Fruit fly (Drosophila melanogaster) whole organism, adult: ENCODE data around the gene CG4467.

ENCODE experiments used
- CG11617 ChIP-seq: fragments of 200-800 bp; sonication (Bioruptor generic); optimal IDR thresholded peaks from 2 replicates; lab custom pipeline; 2017; ENCODE audit warnings: mild to moderate bottlenecking, missing biosample characterization, missing genetic modification reagents, missing genetic modification characterization
- CG12768 ChIP-seq: fragments of 200-800 bp; sonication (Bioruptor generic); optimal IDR thresholded peaks from 2 replicates; lab custom pipeline; 2017; ENCODE audit warnings: missing biosample characterization, missing genetic modification characterization, mild to moderate bottlenecking, moderate library complexity, missing genetic modification reagents
- CG14711 ChIP-seq: fragments of 200-800 bp; sonication (Bioruptor generic); optimal IDR thresholded peaks from 2 replicates; lab custom pipeline; 2018; ENCODE audit warnings: missing biosample characterization, mild to moderate bottlenecking, missing genetic modification characterization, moderate library complexity
- CG1620 ChIP-seq: fragments of 200-800 bp; sonication (Bioruptor generic); optimal IDR thresholded peaks from 2 replicates; lab custom pipeline; 2016; ENCODE audit warnings: missing biosample characterization, missing genetic modification characterization
- CG33017 ChIP-seq: fragments of 200-800 bp; sonication (Bioruptor generic); optimal IDR thresholded peaks from 2 replicates; lab custom pipeline; 2018; ENCODE audit warnings: missing biosample characterization, mild to moderate bottlenecking, missing genetic modification characterization, moderate library complexity
- CG5204 ChIP-seq: fragments of 200-800 bp; sonication (Bioruptor generic); optimal IDR thresholded peaks from 2 replicates; lab custom pipeline; 2016; ENCODE audit warnings: missing biosample characterization, missing genetic modification characterization
- CG7045 ChIP-seq: fragments of 200-800 bp; sonication (Bioruptor generic); optimal IDR thresholded peaks from 2 replicates; lab custom pipeline; 2017; ENCODE audit warnings: missing biosample characterization, mild to moderate bottlenecking, missing genetic modification characterization
- CG7101 ChIP-seq: fragments of 200-800 bp; sonication (Bioruptor generic); optimal IDR thresholded peaks from 2 replicates; lab custom pipeline; 2018; ENCODE audit warnings: missing biosample characterization, mild to moderate bottlenecking, missing genetic modification characterization, moderate library complexity
- Clk ChIP-seq: fragments of 200-800 bp; sonication (Bioruptor generic); optimal IDR thresholded peaks from 2 replicates; lab custom pipeline; 2017; ENCODE audit warnings: missing biosample characterization, missing genetic modification characterization
- Crg-1 ChIP-seq: fragments of 200-800 bp; sonication (Bioruptor generic); optimal IDR thresholded peaks from 2 replicates; lab custom pipeline; 2016; ENCODE audit warnings: missing biosample characterization, missing genetic modification characterization
- Hr96 ChIP-seq: fragments of 200-800 bp; sonication (Bioruptor generic); optimal IDR thresholded peaks from 2 replicates; lab custom pipeline; 2016; ENCODE audit warnings: missing biosample characterization, missing genetic modification characterization
- Mnt ChIP-seq: fragments of 200-800 bp; sonication (Bioruptor generic); optimal IDR thresholded peaks from 2 replicates; lab custom pipeline; 2016; ENCODE audit warnings: missing biosample characterization, mild to moderate bottlenecking, missing genetic modification characterization
- bab1 ChIP-seq: fragments of 200-800 bp; sonication (Bioruptor generic); optimal IDR thresholded peaks from 3 replicates; lab custom pipeline; 2019; ENCODE audit warnings: missing biosample characterization, mild to moderate bottlenecking, missing genetic modification characterization, moderate library complexity
- cic ChIP-seq: fragments of 200-800 bp; sonication (Bioruptor generic); optimal IDR thresholded peaks from 2 replicates; lab custom pipeline; 2017; ENCODE audit warnings: missing biosample characterization, mild to moderate bottlenecking, missing genetic modification characterization, moderate library complexity
- cnc ChIP-seq, 2 experiments: fragments of >200 bp; optimal IDR thresholded peaks; 2 replicates each; lab custom pipeline; 2017
- kay ChIP-seq: fragments of 200-800 bp; sonication (Bioruptor generic); peaks from one replicate; lab custom pipeline; 2016; ENCODE audit warnings: missing biosample characterization, missing genetic modification characterization, borderline replicate concordance
- ovo ChIP-seq: fragments of 200-800 bp; sonication (Bioruptor generic); optimal IDR thresholded peaks from 2 replicates; lab custom pipeline; 2016; ENCODE audit warnings: missing biosample characterization, missing genetic modification characterization
- pad ChIP-seq: fragments of 200-800 bp; sonication (Bioruptor generic); optimal IDR thresholded peaks from 3 replicates; lab custom pipeline; 2017; ENCODE audit warnings: missing biosample characterization, missing genetic modification characterization, mild to moderate bottlenecking, moderate library complexity, missing genetic modification reagents
- tj ChIP-seq: fragments of 200-800 bp; sonication (Bioruptor generic); optimal IDR thresholded peaks from 3 replicates; lab custom pipeline; 2017; ENCODE audit warnings: missing biosample characterization, mild to moderate bottlenecking, missing genetic modification characterization, moderate library complexity
- toe ChIP-seq: fragments of 200-800 bp; sonication (Bioruptor generic); optimal IDR thresholded peaks from 2 replicates; lab custom pipeline; 2016; ENCODE audit warnings: missing biosample characterization, missing genetic modification characterization

Gene CG4467

dm6 chr3R:23239934-23240632 lies 8.6 kb downstream of the CG4467 start:
- TF ChIP-seq cic (GFP tag; lab: Kevin White, UChicago): no peak
- no peak for TF ChIP-seq CG7101 (tag; lab: Kevin White, UChicago)
- no peak for TF ChIP-seq CG7045 (GFP tag; lab: Kevin White, UChicago)
- peak; percentile 85 for TF ChIP-seq CG14711 (tag; lab: Kevin White, UChicago)
- TF ChIP-seq CG33017 (tag; lab: Kevin White, UChicago): peak; percentile 18
- no peak for TF ChIP-seq Mnt
- TF ChIP-seq Clk: no peak
- no peak for TF ChIP-seq Crg-1
- TF ChIP-seq cnc (optimal IDR thresholded peaks at IDR 0.05; lab: Kevin White, UChicago): no peak
- no peak for TF ChIP-seq tj (GFP tag; lab: Kevin White, UChicago)
- peak; percentile 25 for TF ChIP-seq kay (GFP tag; lab: Kevin White, UChicago)
- TF ChIP-seq bab1 (GFP tag; lab: Kevin White, UChicago): no peak
- TF ChIP-seq CG12768 (GFP tag; lab: Kevin White, UChicago): no peak
- no peak for TF ChIP-seq CG11617 (GFP tag; lab: Kevin White, UChicago)
- no peak for TF ChIP-seq CG1620

dm6 chr3R:23239051-23239450 lies 9.7 kb downstream of the CG4467 start:
- TF ChIP-seq bab1 (GFP tag; lab: Kevin White, UChicago): no peak
- TF ChIP-seq CG7045 (GFP tag; lab: Kevin White, UChicago): no peak

dm6 chr3R:23228605-23229264 lies 20.0 kb downstream of the CG4467 start:
- no peak for TF ChIP-seq CG12768 (GFP tag; lab: Kevin White, UChicago)
- no peak for TF ChIP-seq bab1 (GFP tag; lab: Kevin White, UChicago)
- TF ChIP-seq CG14711 (tag; lab: Kevin White, UChicago): no peak
- no peak for TF ChIP-seq CG5204 (GFP tag; lab: Kevin White, UChicago)
- TF ChIP-seq cnc (optimal IDR thresholded peaks at IDR 0.05; lab: Kevin White, UChicago): no peak
- TF ChIP-seq CG7101 (tag; lab: Kevin White, UChicago): no peak
- TF ChIP-seq Crg-1: no peak
- no peak for TF ChIP-seq Clk
- no peak for TF ChIP-seq tj (GFP tag; lab: Kevin White, UChicago)
- no peak for TF ChIP-seq cic (GFP tag; lab: Kevin White, UChicago)
- no peak for TF ChIP-seq CG1620
- no peak for TF ChIP-seq CG7045 (GFP tag; lab: Kevin White, UChicago)

dm6 chr3R:23226521-23227039 lies 22.1 kb downstream of the CG4467 start, which contains the start of gene cnc:
Gene cnc, minus strand, starts transcription at chr3R:23226711.
- TF ChIP-seq CG33017 (tag; lab: Kevin White, UChicago): peak; percentile 62
- peak; percentile 49 for TF ChIP-seq CG14711 (tag; lab: Kevin White, UChicago)
- no peak for TF ChIP-seq pad
- TF ChIP-seq kay (GFP tag; lab: Kevin White, UChicago): no peak
- peak; percentile 42 for TF ChIP-seq Crg-1
- TF ChIP-seq CG11617 (GFP tag; lab: Kevin White, UChicago): peak; percentile 60
- TF ChIP-seq ovo (GFP tag; lab: Kevin White, UChicago): no peak
- TF ChIP-seq Mnt: peak; percentile 80
- TF ChIP-seq Clk: peak; percentile 5
- no peak for TF ChIP-seq cnc (optimal IDR thresholded peaks at IDR 0.05; lab: Kevin White, UChicago)
- TF ChIP-seq CG1620: no peak
- TF ChIP-seq tj (GFP tag; lab: Kevin White, UChicago): peak; percentile 96
- no peak for TF ChIP-seq CG7045 (GFP tag; lab: Kevin White, UChicago)
- peak; percentile 46 for TF ChIP-seq Hr96 (GFP tag; lab: Kevin White, UChicago)
- TF ChIP-seq toe (GFP tag; lab: Kevin White, UChicago): peak; percentile 14
- peak; percentile 75 for TF ChIP-seq CG12768 (GFP tag; lab: Kevin White, UChicago)
- TF ChIP-seq CG5204 (GFP tag; lab: Kevin White, UChicago): no peak
- TF ChIP-seq CG7101 (tag; lab: Kevin White, UChicago): peak; percentile 29
- TF ChIP-seq bab1 (GFP tag; lab: Kevin White, UChicago): peak; percentile 74
- TF ChIP-seq cic (GFP tag; lab: Kevin White, UChicago): peak; percentile 95

dm6 chr3R:23225266-23225665 lies 23.4 kb downstream of the CG4467 start:
- TF ChIP-seq pad (peak; percentile 9), Clk (peak; percentile 18), CG33017 (tag; lab: Kevin White, UChicago) (peak; percentile 12), CG7101 (tag; lab: Kevin White, UChicago) (peak; percentile 51), bab1 (GFP tag; lab: Kevin White, UChicago) (no peak), Hr96 (GFP tag; lab: Kevin White, UChicago) (peak; percentile 59), ovo (GFP tag; lab: Kevin White, UChicago) (peak; percentile 74), cic (GFP tag; lab: Kevin White, UChicago) (peak; percentile 67), CG7045 (GFP tag; lab: Kevin White, UChicago) (peak; percentile 51), CG1620 (peak; percentile 52), Crg-1 (peak; percentile 57), CG14711 (tag; lab: Kevin White, UChicago) (peak; percentile 12), Mnt (peak; percentile 32), cnc (optimal IDR thresholded peaks at IDR 0.05; lab: Kevin White, UChicago) (no peak), toe (GFP tag; lab: Kevin White, UChicago) (peak; percentile 52), CG12768 (GFP tag; lab: Kevin White, UChicago) (peak; percentile 76), CG11617 (GFP tag; lab: Kevin White, UChicago) (peak; percentile 46), CG5204 (GFP tag; lab: Kevin White, UChicago) (no peak), tj (GFP tag; lab: Kevin White, UChicago) (no peak), kay (GFP tag; lab: Kevin White, UChicago) (peak; percentile 90)
